Worm (Caenorhabditis elegans): Measurements from ENCODE around the gene his-41.

DNA sequence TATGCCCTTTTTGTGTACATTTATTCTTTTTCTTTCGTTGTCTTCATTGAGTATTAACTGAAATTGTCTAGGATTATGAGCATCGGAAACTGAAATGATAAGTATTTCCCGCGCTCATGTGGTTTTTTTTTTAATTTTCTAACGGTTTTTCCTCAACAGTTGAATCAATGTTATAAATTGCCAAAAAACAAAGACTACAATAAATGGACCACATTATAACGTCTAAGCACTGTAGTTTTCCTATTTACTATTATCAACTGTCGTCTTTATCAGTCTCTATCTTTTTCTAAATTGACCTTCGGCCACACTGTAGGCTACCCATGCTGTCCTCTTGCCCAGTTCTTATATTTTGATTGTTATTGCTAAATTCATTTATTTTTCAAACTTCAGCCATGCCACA is 37.6 kb upstream of the his-41 start, which contains the start of gene acs-14:
- no peak for TF ChIP-seq ces-1 (GFP tag; optimal IDR thresholded peaks at IDR 0.05)
- no peak for TF ChIP-seq ham-2 (GFP tag; optimal IDR thresholded peaks at IDR 0.05)
- TF ChIP-seq pha-4 (tag; optimal IDR thresholded peaks at IDR 0.05): no peak
- no peak for TF ChIP-seq unc-62 (GFP tag; optimal IDR thresholded peaks at IDR 0.05)
- no peak for TF ChIP-seq nhr-28 (tag; optimal IDR thresholded peaks at IDR 0.05)
- no peak for TF ChIP-seq unc-39 (tag; optimal IDR thresholded peaks at IDR 0.05)
- TF ChIP-seq cnd-1 (tag; optimal IDR thresholded peaks at IDR 0.05): no peak
- TF ChIP-seq mab-5 (tag; optimal IDR thresholded peaks at IDR 0.05): no peak
- no peak for TF ChIP-seq drap-1 (GFP tag; optimal IDR thresholded peaks at IDR 0.05)
- TF ChIP-seq nhr-76 (tag; optimal IDR thresholded peaks at IDR 0.05): no peak
- no peak for TF ChIP-seq blmp-1 (tag; optimal IDR thresholded peaks at IDR 0.05)
- TF ChIP-seq lin-13 (tag; optimal IDR thresholded peaks at IDR 0.05): no peak

All from whole organism, mixed stage, embryonic.